Worm (Caenorhabditis elegans) whole organism, L3 larva: ENCODE data around the gene fat-6.
A peak's percentile ranks its signal among the peaks of the same experiment; 100 is the strongest.

Experiments used
- R02D3.7 ChIP-seq: fragments of 150-350 bp; optimal IDR thresholded peaks from 2 replicates; lab custom pipeline; 2014; ENCODE audit warnings: missing biosample characterization, missing genetic modification characterization
- aly-2 ChIP-seq: fragments of 150-350 bp; optimal IDR thresholded peaks from 2 replicates; lab custom pipeline; 2014; ENCODE audit warnings: missing biosample characterization, missing genetic modification characterization
- ama-1 ChIP-seq: fragments of 150-350 bp; optimal IDR thresholded peaks from 2 replicates; lab custom pipeline; 2018
- ceh-16 ChIP-seq: sonication (generic microtip); optimal IDR thresholded peaks from 2 replicates; lab custom pipeline; 2017; ENCODE audit warnings: missing biosample characterization, missing genetic modification characterization
- ceh-28 ChIP-seq: fragments of 150-350 bp; optimal IDR thresholded peaks from 2 replicates; lab custom pipeline; 2014; ENCODE audit warnings: missing biosample characterization, missing genetic modification reagents, missing genetic modification characterization
- ceh-82 ChIP-seq: fragments of 150-350 bp; optimal IDR thresholded peaks from 2 replicates; lab custom pipeline; 2014; ENCODE audit warnings: missing biosample characterization, missing genetic modification characterization
- daf-12 ChIP-seq: fragments of 150-350 bp; optimal IDR thresholded peaks from 2 replicates; lab custom pipeline; 2014; ENCODE audit warnings: missing biosample characterization, missing genetic modification reagents, missing genetic modification characterization
- egl-5 ChIP-seq: fragments of 150-350 bp; optimal IDR thresholded peaks from 2 replicates; lab custom pipeline; 2017; ENCODE audit warnings: missing biosample characterization, missing genetic modification reagents, missing genetic modification characterization, inconsistent platforms
- elt-1 ChIP-seq: fragments of 150-350 bp; optimal IDR thresholded peaks from 2 replicates; lab custom pipeline; 2014; ENCODE audit warnings: missing biosample characterization, missing genetic modification characterization
- elt-2 ChIP-seq: sonication (generic microtip); optimal IDR thresholded peaks from 2 replicates; lab custom pipeline; 2016; ENCODE audit warnings: missing genetic modification reagents, mild to moderate bottlenecking, missing genetic modification characterization, missing compliant biosample characterization
- eor-1 ChIP-seq, 2 experiments: fragments of 150-350 bp; optimal IDR thresholded peaks; 2 replicates each; lab custom pipeline; 2014 to 2018; ENCODE audit warnings: missing biosample characterization in 2 of 2, missing genetic modification characterization in 2 of 2
- fkh-10 ChIP-seq: sonication (generic microtip); optimal IDR thresholded peaks from 2 replicates; lab custom pipeline; 2017; ENCODE audit warnings: missing biosample characterization, missing genetic modification reagents, missing genetic modification characterization
- fkh-2 ChIP-seq: fragments of 150-350 bp; optimal IDR thresholded peaks from 2 replicates; lab custom pipeline; 2014; ENCODE audit warnings: missing biosample characterization, missing genetic modification reagents, missing genetic modification characterization
- fos-1 ChIP-seq: fragments of 150-350 bp; optimal IDR thresholded peaks from 2 replicates; lab custom pipeline; 2014; ENCODE audit warnings: missing biosample characterization, missing genetic modification characterization
- hmg-11 ChIP-seq: sonication (generic microtip); optimal IDR thresholded peaks from 2 replicates; lab custom pipeline; 2016; ENCODE audit warnings: missing genetic modification characterization, missing compliant biosample characterization
- jun-1 ChIP-seq: fragments of 150-350 bp; optimal IDR thresholded peaks from 2 replicates; lab custom pipeline; 2014; ENCODE audit warnings: missing biosample characterization, missing genetic modification reagents, missing genetic modification characterization
- lin-15B ChIP-seq: fragments of 150-350 bp; optimal IDR thresholded peaks from 2 replicates; lab custom pipeline; 2014; ENCODE audit warnings: missing biosample characterization, missing genetic modification characterization
- lin-39 ChIP-seq: fragments of 150-350 bp; optimal IDR thresholded peaks from 2 replicates; lab custom pipeline; 2018; ENCODE audit warnings: missing biosample characterization, missing genetic modification reagents, missing genetic modification characterization
- mdl-1 ChIP-seq: fragments of 150-350 bp; optimal IDR thresholded peaks from 2 replicates; lab custom pipeline; 2014; ENCODE audit warnings: missing biosample characterization, missing genetic modification characterization
- nfya-1 ChIP-seq: sonication (generic microtip); optimal IDR thresholded peaks from 2 replicates; lab custom pipeline; 2017; ENCODE audit warnings: missing genetic modification characterization, mild to moderate bottlenecking, missing compliant biosample characterization, antibody characterized with exemption, moderate library complexity; ENCODE audit not compliant: insufficient read depth
- nhr-23 ChIP-seq: fragments of 150-350 bp; optimal IDR thresholded peaks from 2 replicates; lab custom pipeline; 2014; ENCODE audit warnings: missing biosample characterization, missing genetic modification reagents, missing genetic modification characterization
- nhr-237 ChIP-seq: fragments of 150-350 bp; optimal IDR thresholded peaks from 2 replicates; lab custom pipeline; 2014; ENCODE audit warnings: missing biosample characterization, missing genetic modification characterization
- nhr-28 ChIP-seq: fragments of 150-350 bp; optimal IDR thresholded peaks from 2 replicates; lab custom pipeline; 2014; ENCODE audit warnings: missing biosample characterization, missing genetic modification characterization
- nhr-67 ChIP-seq: fragments of 150-350 bp; optimal IDR thresholded peaks from 2 replicates; lab custom pipeline; 2014; ENCODE audit warnings: missing biosample characterization, missing genetic modification characterization
- nhr-76 ChIP-seq: fragments of 150-350 bp; sonication (generic microtip); optimal IDR thresholded peaks from 5 replicates; lab custom pipeline; 2014; ENCODE audit warnings: missing biosample characterization, missing genetic modification characterization
- nhr-77 ChIP-seq: fragments of 150-350 bp; optimal IDR thresholded peaks from 2 replicates; lab custom pipeline; 2014; ENCODE audit warnings: missing biosample characterization, missing genetic modification characterization
- sea-2 ChIP-seq: fragments of 150-350 bp; sonication (generic microtip); optimal IDR thresholded peaks from 4 replicates; lab custom pipeline; 2014; ENCODE audit warnings: missing biosample characterization, missing genetic modification reagents, missing genetic modification characterization
- snpc-4 ChIP-seq: fragments of 150-350 bp; optimal IDR thresholded peaks from 2 replicates; lab custom pipeline; 2014; ENCODE audit warnings: missing biosample characterization, missing genetic modification characterization
- unc-62 ChIP-seq: fragments of 150-350 bp; sonication (generic microtip); optimal IDR thresholded peaks from 4 replicates; lab custom pipeline; 2014; ENCODE audit warnings: missing biosample characterization, missing genetic modification reagents, missing genetic modification characterization
- zag-1 ChIP-seq: fragments of 150-350 bp; optimal IDR thresholded peaks from 2 replicates; lab custom pipeline; 2014; ENCODE audit warnings: missing biosample characterization, missing genetic modification characterization
- ztf-11 ChIP-seq: fragments of 150-350 bp; optimal IDR thresholded peaks from 2 replicates; lab custom pipeline; 2014; ENCODE audit warnings: missing biosample characterization, missing genetic modification characterization

Gene fat-6

DNA sequence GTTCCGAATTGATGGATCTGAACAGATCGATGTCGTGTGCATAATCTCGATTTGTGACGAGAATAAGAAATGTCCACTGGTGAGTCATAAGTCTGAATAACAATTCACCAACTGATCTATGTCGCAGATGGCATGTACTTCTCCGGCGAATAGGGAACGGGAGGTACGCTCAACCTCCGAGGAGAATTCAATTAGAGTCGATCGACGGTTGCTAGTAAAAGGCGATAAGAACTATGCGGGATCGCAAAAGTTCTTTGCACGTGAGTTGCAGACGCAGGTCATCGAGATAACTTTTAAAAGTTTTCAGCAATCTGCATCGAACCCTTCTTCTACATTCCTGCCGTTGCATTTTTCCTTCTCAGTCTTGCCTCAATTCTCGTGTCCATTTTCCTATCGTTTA is 33.0 kb downstream of the fat-6 start:
- TF ChIP-seq elt-1 (tag; lab: Kevin White, UChicago), result peak; percentile 77
- peak; percentile 71 for TF ChIP-seq nhr-23 (tag; lab: Kevin White, UChicago)
- TF ChIP-seq egl-5, result no peak
- TF ChIP-seq, all 47 proteins: peak for 2

DNA sequence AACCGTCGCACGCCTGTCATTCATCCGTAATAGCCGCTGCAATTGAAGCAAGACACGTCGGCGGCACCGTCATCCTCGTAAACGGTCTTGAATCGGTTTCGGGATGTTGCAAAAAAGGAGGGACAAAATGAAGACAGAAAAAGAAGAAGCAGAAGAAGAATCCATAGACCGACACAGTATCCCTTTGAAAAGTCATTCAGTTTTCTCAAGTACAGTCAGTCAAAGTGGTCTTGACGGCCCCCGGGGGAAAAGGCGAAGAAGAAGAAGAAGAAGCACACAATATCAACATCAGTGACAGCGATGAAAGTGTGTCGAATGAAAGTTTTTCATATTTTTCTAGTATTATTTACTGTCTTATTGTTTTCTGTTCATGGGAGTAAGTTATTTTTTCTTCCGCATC is 37.2 kb downstream of the fat-6 start, which contains the start of gene cutl-27:
Gene cutl-27, plus strand, starts transcription at position 301 of the 400 bp plus-strand sequence.
- TF ChIP-seq nhr-77 (tag; lab: Kevin White, UChicago) (no peak), ceh-16 (tag; lab: Kevin White, UChicago) (no peak), elt-2 (tag; lab: Kevin White, UChicago) (no peak), nhr-76 (no peak), fkh-10 (GFP tag; lab: Kevin White, UChicago) (no peak), R02D3.7 (no peak)

DNA sequence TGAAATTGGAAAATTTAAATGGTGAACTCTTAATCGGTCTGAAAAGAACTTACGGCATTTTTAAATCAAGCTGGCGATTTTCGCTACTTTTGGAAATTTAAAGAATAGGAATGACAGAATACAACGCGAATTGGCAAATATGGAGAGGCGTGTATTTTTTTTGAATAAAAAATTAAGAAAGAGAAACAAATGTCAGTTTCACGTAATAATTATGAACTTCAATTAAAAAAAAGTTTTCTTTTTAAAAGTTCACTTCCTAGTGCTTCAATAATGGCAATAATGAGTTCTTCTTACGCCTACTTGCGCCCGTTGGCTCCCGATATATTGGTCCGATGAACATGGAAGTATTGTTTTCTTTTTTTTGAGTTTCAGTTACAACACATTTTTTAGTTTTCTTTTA is 37.8 kb downstream of the fat-6 start, which contains the start of gene pph-2:
Gene pph-2, minus strand, starts transcription at position 101 of the 400 bp plus-strand sequence.
- TF ChIP-seq ama-1 (lab: Kevin White, UChicago), result no peak
- TF ChIP-seq ztf-11 (tag; lab: Kevin White, UChicago), result no peak

DNA sequence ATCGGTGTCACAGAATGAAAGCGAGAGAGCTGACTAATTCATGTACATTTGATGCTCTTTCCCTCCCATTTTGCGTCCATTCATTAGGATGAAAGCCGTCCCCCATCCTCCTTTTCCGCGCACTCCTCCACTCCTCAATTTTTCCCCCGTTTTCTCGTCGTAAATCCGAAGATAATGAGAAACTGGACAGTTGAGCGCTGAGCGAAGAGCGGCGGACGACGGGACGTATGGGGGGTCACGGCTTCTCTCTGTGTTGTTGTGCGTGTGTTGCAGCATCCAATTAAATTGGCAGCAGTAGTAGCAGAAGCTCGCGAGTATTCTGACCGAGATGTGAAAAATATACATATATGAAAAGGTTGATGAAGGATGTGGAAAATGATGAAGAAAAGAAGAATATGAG is 43.6 kb downstream of the fat-6 start:
- no peak for TF ChIP-seq nhr-77 (tag; lab: Kevin White, UChicago)
- no peak for TF ChIP-seq mdl-1 (tag; lab: Kevin White, UChicago)
- no peak for TF ChIP-seq egl-5
- TF ChIP-seq, all 47 proteins: peak for 0

DNA sequence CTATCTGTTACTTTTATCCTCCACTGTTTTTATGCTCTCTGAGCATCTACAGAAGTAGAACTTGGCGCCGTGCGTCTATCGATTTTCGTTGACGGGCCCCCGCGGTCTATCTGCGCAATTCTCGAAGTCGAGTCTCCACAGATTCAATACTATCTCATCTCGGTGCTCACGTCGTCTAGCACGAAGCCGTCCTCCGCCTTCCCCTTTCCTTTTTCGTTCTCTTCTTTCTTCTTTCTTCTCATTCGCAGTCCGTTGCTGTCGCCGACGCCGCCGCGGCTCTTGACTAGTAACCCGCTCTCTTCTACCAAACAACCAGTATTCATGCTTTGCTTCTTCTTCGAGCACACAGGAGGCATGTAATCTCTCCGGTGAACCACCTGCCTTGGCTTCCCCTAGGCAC is 44.4 kb downstream of the fat-6 start:
- TF ChIP-seq unc-62 (GFP tag; lab: Kevin White, UChicago) (no peak), lin-39 (tag; lab: Kevin White, UChicago) (peak; percentile 31), snpc-4 (tag; lab: Kevin White, UChicago) (peak; percentile 10), nhr-23 (tag; lab: Kevin White, UChicago) (no peak), fkh-10 (GFP tag; lab: Kevin White, UChicago) (peak; percentile 16), R02D3.7 (no peak), lin-15B (peak; percentile 25), nfya-1 (peak; percentile 69), nhr-28 (tag; lab: Kevin White, UChicago) (no peak)

DNA sequence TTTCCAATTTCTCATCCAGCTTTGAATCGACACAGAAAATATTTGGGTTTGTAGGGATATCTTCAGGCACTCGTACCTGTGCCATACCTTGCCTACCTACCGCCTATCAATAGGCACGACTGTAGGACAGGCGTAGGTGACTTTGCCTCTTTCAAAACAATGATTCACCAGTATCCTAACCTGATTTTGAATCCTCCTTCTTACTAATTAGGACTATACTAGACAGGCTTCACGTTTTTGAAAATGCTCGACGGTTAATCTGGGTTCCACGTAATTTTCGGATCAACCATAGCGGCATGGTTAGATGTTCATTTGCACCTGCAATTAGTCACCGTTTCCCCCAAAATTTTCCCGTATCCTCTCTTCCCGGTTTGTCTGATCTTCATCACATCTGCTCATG is 47.0 kb downstream of the fat-6 start:
- TF ChIP-seq daf-12, result no peak

DNA sequence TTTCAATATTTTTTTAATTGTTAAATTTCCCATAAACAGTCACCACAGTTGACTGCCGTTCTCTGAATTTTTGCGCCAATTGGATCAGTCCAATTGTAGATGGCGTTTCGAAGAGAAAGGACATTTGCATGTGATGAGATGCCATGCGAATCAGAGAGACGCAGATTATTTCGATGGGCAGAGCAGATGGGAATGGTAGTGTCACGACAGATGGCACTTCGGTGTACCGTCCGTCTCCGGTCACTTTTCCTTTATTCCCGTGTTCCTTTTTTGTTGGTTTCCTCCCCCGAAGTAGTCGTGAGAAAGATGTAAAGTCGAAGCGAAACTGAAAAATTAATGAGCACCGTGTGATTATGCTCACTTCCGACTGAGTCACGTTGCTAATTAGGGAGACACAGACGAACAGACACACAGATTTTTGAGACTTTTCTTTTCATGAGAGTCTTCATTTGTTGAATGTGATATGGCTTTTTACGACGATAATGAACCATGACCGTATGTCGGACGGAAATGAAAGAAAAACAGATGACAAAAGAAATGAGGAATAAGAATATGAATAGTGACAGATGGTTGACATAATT is 47.7 kb downstream of the fat-6 start:
- TF ChIP-seq nhr-28 (tag; lab: Kevin White, UChicago), result no peak
- no peak for TF ChIP-seq fkh-10 (GFP tag; lab: Kevin White, UChicago)
- TF ChIP-seq nhr-76, result no peak
- TF ChIP-seq zag-1 (tag; lab: Kevin White, UChicago), result no peak
- no peak for TF ChIP-seq nfya-1
- no peak for TF ChIP-seq fos-1 (tag; lab: Kevin White, UChicago)
- no peak for TF ChIP-seq egl-5
- TF ChIP-seq eor-1 (tag; optimal IDR thresholded peaks at IDR 0.05; lab: Kevin White, UChicago), result no peak
- TF ChIP-seq lin-15B, result no peak
- TF ChIP-seq sea-2, result no peak

DNA sequence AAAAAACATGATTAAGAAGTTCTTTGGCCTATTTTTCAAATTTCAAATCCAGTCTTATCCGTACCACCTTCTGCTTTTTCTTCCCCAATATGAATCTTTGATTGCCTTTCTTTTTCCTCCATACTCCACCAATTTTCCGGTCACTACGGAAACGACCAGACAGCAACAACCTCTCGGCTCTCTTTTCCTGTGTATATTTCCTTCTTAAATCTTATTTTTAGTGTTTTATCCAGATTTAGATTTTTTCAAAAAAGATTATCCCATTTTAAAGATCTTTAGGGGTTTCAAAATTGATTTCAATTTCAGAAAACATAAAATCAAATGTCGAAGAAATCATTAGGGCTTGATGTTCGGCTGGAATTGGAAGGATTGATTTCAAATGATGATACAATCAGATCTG is 51.3 kb downstream of the fat-6 start, which contains the start of gene trpa-1:
Gene trpa-1, plus strand, starts transcription at position 301 of the 400 bp plus-strand sequence.
- TF ChIP-seq lin-15B (no peak), daf-12 (no peak), nhr-237 (tag; lab: Kevin White, UChicago) (no peak), unc-62 (GFP tag; lab: Kevin White, UChicago) (no peak), nhr-28 (tag; lab: Kevin White, UChicago) (no peak), ceh-28 (tag; lab: Kevin White, UChicago) (no peak), aly-2 (tag; lab: Kevin White, UChicago) (no peak), fkh-2 (tag; lab: Kevin White, UChicago) (no peak), fos-1 (tag; lab: Kevin White, UChicago) (no peak), nhr-76 (no peak), ceh-82 (tag; lab: Kevin White, UChicago) (no peak), hmg-11 (tag; lab: Kevin White, UChicago) (no peak), jun-1 (tag; lab: Kevin White, UChicago) (no peak), elt-2 (tag; lab: Kevin White, UChicago) (no peak), nhr-67 (tag; lab: Kevin White, UChicago) (no peak)
